Worm (Caenorhabditis elegans): ENCODE measurements around the gene taf-6.1.
"Not testable (repeated sequence)": the region's sequence is repeated elsewhere in the genome, so short reads cannot be mapped to it uniquely, and the experiment has no call there.

Gene taf-6.1

DNA sequence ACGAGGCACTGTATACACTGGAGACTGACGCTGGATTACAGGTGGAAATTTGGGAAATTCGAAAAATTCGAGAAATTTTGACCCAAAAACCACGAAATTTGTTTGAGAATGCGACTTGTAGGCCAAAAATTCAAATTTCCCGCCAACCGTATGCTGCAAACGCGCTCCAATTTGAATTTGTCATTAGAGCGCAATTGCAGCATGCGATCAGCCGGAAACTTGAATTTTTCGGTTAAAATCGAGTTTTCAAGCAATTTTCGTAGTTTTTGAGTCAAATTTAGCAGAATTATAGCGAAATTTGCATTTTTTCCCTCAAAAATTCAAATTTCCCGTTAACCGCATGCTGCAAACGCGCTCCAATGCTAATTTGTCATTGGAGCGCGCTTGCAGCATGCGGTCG lies 2.5 kb downstream of the taf-6.1 start:
- TF ChIP-seq nhr-237 (tag; optimal IDR thresholded peaks at IDR 0.05) (no peak), mab-5 (tag; optimal IDR thresholded peaks at IDR 0.05) (no peak), lin-13 (GFP tag; optimal IDR thresholded peaks at IDR 0.05) (no peak), ceh-82 (tag; optimal IDR thresholded peaks at IDR 0.05) (no peak), blmp-1 (tag; optimal IDR thresholded peaks at IDR 0.05; ENCODE audit: insufficient read depth) (no peak), skn-1 (tag; optimal IDR thresholded peaks at IDR 0.05) (no peak), mbf-1 (tag; optimal IDR thresholded peaks at IDR 0.05) (no peak), ztf-1 (GFP tag; conservative IDR thresholded peaks at IDR 0.05) (no peak), lin-11 (tag; optimal IDR thresholded peaks at IDR 0.05) (no peak), sem-4 (tag; optimal IDR thresholded peaks at IDR 0.05) (no peak)

DNA sequence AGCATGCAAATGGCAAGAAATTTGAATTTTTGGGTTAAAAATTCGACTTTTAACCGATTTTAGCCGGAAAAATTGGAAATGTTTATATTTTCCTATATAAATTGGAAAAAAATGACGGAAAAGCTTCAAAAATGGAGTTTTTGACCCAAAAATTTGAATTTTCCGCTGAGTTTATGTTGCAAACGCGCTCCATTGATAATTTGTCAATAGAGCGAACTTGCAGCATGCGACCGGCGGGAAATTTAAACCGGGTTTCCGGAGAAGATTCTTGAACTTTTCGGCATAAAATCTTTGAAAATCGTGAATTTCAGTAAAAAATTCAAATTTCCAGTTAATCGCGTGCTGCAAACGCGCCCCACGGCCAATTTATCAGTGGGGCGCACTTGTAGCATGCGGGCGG lies 3.6 kb downstream of the taf-6.1 start:
- TF ChIP-seq snpc-4 (tag; optimal IDR thresholded peaks at IDR 0.05): no peak
- TF ChIP-seq crh-2 (tag; optimal IDR thresholded peaks at IDR 0.05): no peak

DNA sequence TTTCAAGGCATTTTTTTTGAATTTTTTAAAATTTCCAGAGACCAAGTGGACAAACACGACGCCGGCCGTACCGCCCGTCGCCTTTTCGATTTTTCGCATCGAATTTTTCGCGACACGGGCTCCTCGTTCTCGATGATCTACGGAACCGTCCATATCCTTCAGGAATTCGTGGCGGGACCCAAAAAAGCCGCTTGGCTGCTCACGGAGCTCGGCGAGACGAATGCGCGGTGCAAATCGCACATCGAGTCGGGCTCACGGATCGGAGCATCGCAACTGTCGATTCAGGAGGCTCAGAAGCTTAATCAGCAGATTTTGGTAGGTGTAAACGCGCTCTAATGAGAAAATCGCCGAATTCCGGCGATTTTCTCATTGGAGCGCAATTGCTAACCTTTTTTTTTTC lies 4.0 kb downstream of the taf-6.1 start:
- TF ChIP-seq crh-2 (tag; optimal IDR thresholded peaks at IDR 0.05) (no peak), nhr-11 (tag; optimal IDR thresholded peaks at IDR 0.05) (no peak), elt-1 (tag; optimal IDR thresholded peaks at IDR 0.05) (no peak), lin-13 (GFP tag; optimal IDR thresholded peaks at IDR 0.05) (no peak)

DNA sequence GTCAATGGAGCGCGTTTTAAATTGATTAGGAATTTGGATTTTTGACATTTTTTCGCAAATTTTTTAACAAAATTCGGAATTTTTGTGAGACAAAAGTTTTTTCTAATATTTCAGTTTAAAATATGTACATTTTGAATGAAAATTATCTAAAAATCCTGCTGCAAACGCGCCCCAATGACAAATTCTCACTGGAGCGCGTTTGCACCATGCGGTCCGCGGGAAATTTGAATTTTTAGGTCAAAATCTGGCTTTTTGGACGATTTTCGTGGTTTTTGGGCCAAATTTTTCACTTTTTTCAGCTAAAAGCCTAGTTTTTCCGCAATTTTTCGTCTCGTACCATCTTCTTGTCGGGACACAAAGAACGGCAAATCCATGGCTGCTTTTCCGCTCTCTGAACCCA lies 5.0 kb downstream of the taf-6.1 start:
- TF ChIP-seq skn-1 (tag; optimal IDR thresholded peaks at IDR 0.05): no peak
- TF ChIP-seq lin-13 (GFP tag; optimal IDR thresholded peaks at IDR 0.05): no peak
- TF ChIP-seq nhr-25 (tag; optimal IDR thresholded peaks at IDR 0.05): no peak
- TF ChIP-seq elt-3 (tag; optimal IDR thresholded peaks at IDR 0.05): no peak
- no peak for TF ChIP-seq ZK546.5 (tag; optimal IDR thresholded peaks at IDR 0.05)
- no peak for TF ChIP-seq nhr-129 (tag; optimal IDR thresholded peaks at IDR 0.05)

DNA sequence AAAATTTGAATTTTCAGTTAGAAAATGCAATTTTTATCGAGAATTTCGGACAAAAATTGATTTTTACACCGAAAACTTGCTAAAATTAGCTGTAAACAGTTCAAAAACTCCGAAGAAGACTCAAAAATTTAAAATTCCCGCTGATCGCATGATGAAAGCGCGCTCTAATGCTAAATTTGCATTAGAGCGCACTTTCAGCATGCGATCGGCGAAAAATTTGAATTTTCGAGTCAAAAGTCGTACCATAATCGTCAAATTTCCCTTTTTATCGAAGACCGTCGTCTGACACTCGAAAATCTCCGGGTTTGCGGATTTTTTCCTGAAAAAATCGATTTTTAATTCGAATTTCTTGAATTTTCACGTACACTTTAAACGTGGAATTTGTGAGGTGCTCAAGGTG lies 5.5 kb downstream of the taf-6.1 start:
- TF ChIP-seq nhr-21 (tag; optimal IDR thresholded peaks at IDR 0.05) (no peak), mdl-1 (tag; optimal IDR thresholded peaks at IDR 0.05) (no peak), snpc-4 (tag; optimal IDR thresholded peaks at IDR 0.05) (no peak), lsy-2 (tag; optimal IDR thresholded peaks at IDR 0.05) (no peak), nhr-6 (tag; optimal IDR thresholded peaks at IDR 0.05) (no peak), sma-3 (GFP tag; optimal IDR thresholded peaks at IDR 0.05) (no peak), nhr-11 (tag; optimal IDR thresholded peaks at IDR 0.05) (no peak), gmeb-1 (tag; optimal IDR thresholded peaks at IDR 0.05) (no peak), ztf-1 (GFP tag; conservative IDR thresholded peaks at IDR 0.05) (no peak), ztf-4 (tag; optimal IDR thresholded peaks at IDR 0.05) (no peak), lin-39 (tag; optimal IDR thresholded peaks at IDR 0.05) (no peak), unc-55 (GFP tag; optimal IDR thresholded peaks at IDR 0.05) (no peak)

DNA sequence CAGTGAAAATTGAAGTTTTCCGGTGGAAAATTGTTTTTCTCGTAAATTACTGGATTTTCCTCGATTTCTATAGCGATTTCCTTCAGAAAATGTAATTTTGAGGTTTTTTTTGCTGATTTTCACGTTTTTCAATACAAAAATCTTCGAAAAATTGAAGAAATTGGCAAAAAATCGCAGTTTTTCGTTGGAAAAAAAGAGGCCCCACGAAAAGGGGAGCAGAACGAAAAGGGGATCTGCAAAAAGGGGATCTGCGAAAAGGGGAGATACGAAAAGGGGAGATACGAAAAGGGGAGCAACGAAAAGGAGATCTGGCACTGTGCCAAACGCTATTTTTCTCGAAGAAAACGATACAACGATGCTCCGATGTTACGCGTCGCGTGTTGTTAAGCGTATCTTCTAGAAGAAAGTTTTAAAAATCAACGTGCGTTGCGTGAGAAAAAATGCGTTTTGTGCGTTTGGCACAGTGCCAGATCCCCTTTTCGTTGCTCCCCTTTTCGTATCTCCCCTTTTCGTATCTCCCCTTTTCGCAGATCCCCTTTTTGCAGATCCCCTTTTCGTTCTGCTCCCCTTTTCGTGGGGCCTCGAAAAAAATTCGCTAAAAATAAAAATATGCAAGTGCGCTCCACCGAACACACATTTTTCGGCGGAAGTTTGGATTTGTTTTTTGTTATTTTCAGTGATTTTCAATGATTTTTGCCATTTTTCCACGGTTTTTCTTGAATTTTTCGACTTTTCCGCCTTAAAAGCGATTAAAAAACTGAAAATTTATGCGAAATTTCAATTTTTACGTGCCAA lies 6.7 kb downstream of the taf-6.1 start:
- TF ChIP-seq gmeb-1 (tag; optimal IDR thresholded peaks at IDR 0.05) (peak; percentile 71), F13H6.1 (tag; optimal IDR thresholded peaks at IDR 0.05) (peak; percentile 60), lin-13 (GFP tag; optimal IDR thresholded peaks at IDR 0.05) (peak; percentile 38), sma-9 (GFP tag; optimal IDR thresholded peaks at IDR 0.05) (peak; percentile 20), lsy-2 (tag; optimal IDR thresholded peaks at IDR 0.05) (peak in 1 of 2 experiments; percentile 21), C34F6.9 (tag; optimal IDR thresholded peaks at IDR 0.05) (peak; percentile 20), unc-55 (GFP tag; optimal IDR thresholded peaks at IDR 0.05) (peak; percentile 53), nhr-21 (tag; optimal IDR thresholded peaks at IDR 0.05) (peak; percentile 23), nhr-129 (tag; optimal IDR thresholded peaks at IDR 0.05) (peak; percentile 0), sma-3 (GFP tag; optimal IDR thresholded peaks at IDR 0.05) (peak; percentile 74)
- TF ChIP-seq sma-9 (tag; optimal IDR thresholded peaks at IDR 0.05): not testable (repeated sequence)

All from whole organism, L2 larva.